Fruit fly (Drosophila melanogaster): ENCODE data around the gene Rh6.

DNA sequence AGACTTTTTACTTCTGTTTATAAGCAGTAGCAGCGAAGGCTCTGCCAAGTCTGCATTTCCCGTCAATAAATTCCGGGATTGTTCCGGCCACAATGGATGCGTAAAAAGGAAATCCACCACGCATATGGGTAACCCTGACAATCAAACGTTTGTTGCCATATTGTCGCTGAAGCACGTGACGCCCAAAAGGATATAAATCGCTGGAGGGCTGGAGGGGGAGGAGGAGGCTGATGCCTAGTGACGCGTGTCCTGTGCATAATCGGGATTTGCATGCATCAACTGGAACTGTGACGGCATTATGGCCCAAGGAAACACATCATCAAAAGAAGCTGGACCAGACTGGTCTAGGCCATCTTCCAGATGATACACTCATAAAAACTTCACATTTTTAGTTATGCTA lies 30.2 kb downstream of the Rh6 start:
- TF ChIP-seq CG7045 (GFP tag; optimal IDR thresholded peaks at IDR 0.05) (no peak), Hr96 (GFP tag; optimal IDR thresholded peaks at IDR 0.05) (no peak), cic (GFP tag; optimal IDR thresholded peaks at IDR 0.05) (no peak), CG14711 (tag; optimal IDR thresholded peaks at IDR 0.05) (no peak), CG7101 (tag; optimal IDR thresholded peaks at IDR 0.05) (no peak), CG1620 (GFP tag; optimal IDR thresholded peaks at IDR 0.05) (no peak), CG5204 (GFP tag; optimal IDR thresholded peaks at IDR 0.05) (no peak), pad (GFP tag; optimal IDR thresholded peaks at IDR 0.05) (no peak), kay (GFP tag; ENCODE audit: borderline replicate concordance) (no peak), Crg-1 (GFP tag; optimal IDR thresholded peaks at IDR 0.05) (no peak), CG33017 (tag; optimal IDR thresholded peaks at IDR 0.05) (no peak), bab1 (GFP tag; optimal IDR thresholded peaks at IDR 0.05) (no peak), Clk (GFP tag; optimal IDR thresholded peaks at IDR 0.05) (no peak), CG11617 (GFP tag; optimal IDR thresholded peaks at IDR 0.05) (no peak)
